Fruit fly (Drosophila melanogaster) whole organism, embryonic: ENCODE results near the gene CG42554.

ENCODE experiments used
- Atf3 ChIP-seq: fragments of 200-800 bp; sonication (Bioruptor generic); optimal IDR thresholded peaks from 3 replicates; lab custom pipeline; 2016; ENCODE audit warnings: missing biosample characterization, missing genetic modification characterization
- Bdp1 ChIP-seq: fragments of 200-800 bp; sonication (Bioruptor generic); optimal IDR thresholded peaks from 3 replicates; lab custom pipeline; 2016; ENCODE audit warnings: missing biosample characterization, missing genetic modification characterization
- BtbVII ChIP-seq: fragments of 200-800 bp; sonication (Bioruptor generic); optimal IDR thresholded peaks from 3 replicates; lab custom pipeline; 2017; ENCODE audit warnings: missing biosample characterization, mild to moderate bottlenecking, missing genetic modification characterization
- Bteb2 ChIP-seq: fragments of 200-800 bp; sonication (Bioruptor generic); optimal IDR thresholded peaks from 2 replicates; lab custom pipeline; 2016; ENCODE audit warnings: missing biosample characterization, missing genetic modification characterization
- CG10654 ChIP-seq: fragments of 200-800 bp; sonication (Bioruptor generic); optimal IDR thresholded peaks from 2 replicates; lab custom pipeline; 2016; ENCODE audit warnings: missing biosample characterization, missing genetic modification characterization
- CG10959 ChIP-seq: fragments of 200-800 bp; sonication (Bioruptor generic); IDR thresholded peaks from 2 replicates; pipeline ENCODE4 v1.3.6; 2022; ENCODE audit warnings: missing biosample characterization, missing genetic modification characterization
- CG11093 ChIP-seq: fragments of 200-800 bp; sonication (Bioruptor generic); IDR thresholded peaks from 3 replicates; pipeline ENCODE4 v1.3.6; 2022; ENCODE audit warnings: missing biosample characterization, missing genetic modification characterization
- CG14965 ChIP-seq: fragments of 200-800 bp; sonication (Bioruptor generic); optimal IDR thresholded peaks from 2 replicates; lab custom pipeline; 2016; ENCODE audit warnings: missing biosample characterization, missing genetic modification characterization, borderline replicate concordance
- CG1529 ChIP-seq: fragments of 200-800 bp; sonication (Bioruptor generic); optimal IDR thresholded peaks from 3 replicates; lab custom pipeline; 2018; ENCODE audit warnings: missing biosample characterization, missing genetic modification characterization
- CG16813 ChIP-seq: fragments of 200-800 bp; sonication (Bioruptor generic); IDR thresholded peaks from 3 replicates; pipeline ENCODE4 v1.3.6; 2022; ENCODE audit warnings: missing biosample characterization, missing genetic modification characterization; ENCODE audit not compliant: partially characterized antibody
- CG17359 ChIP-seq: fragments of 200-800 bp; sonication (Bioruptor generic); optimal IDR thresholded peaks from 3 replicates; lab custom pipeline; 2018; ENCODE audit warnings: missing biosample characterization, mild to moderate bottlenecking, missing genetic modification characterization, moderate library complexity
- CG3163 ChIP-seq: fragments of 200-800 bp; sonication (Bioruptor generic); optimal IDR thresholded peaks from 3 replicates; lab custom pipeline; 2016; ENCODE audit warnings: missing biosample characterization, missing genetic modification characterization
- CG3847 ChIP-seq: fragments of 200-800 bp; sonication (Bioruptor generic); IDR thresholded peaks from 2 replicates; pipeline ENCODE4 v1.3.6; 2022; ENCODE audit warnings: missing biosample characterization, missing genetic modification characterization
- CG4404 ChIP-seq: fragments of 200-800 bp; sonication (Bioruptor generic); IDR thresholded peaks from 2 replicates; pipeline ENCODE4 v1.3.6; 2022; ENCODE audit warnings: missing biosample characterization, missing genetic modification characterization
- CG4707 ChIP-seq: fragments of 200-800 bp; sonication (Bioruptor generic); optimal IDR thresholded peaks from 2 replicates; lab custom pipeline; 2018; ENCODE audit warnings: missing biosample characterization, mild to moderate bottlenecking, missing genetic modification characterization, moderate library complexity
- CG6813 ChIP-seq: fragments of 200-800 bp; sonication (Bioruptor generic); optimal IDR thresholded peaks from 2 replicates; lab custom pipeline; 2017; ENCODE audit warnings: missing biosample characterization, missing genetic modification characterization, mild to moderate bottlenecking, moderate library complexity, missing genetic modification reagents
- CG7839 ChIP-seq: fragments of 200-800 bp; sonication (Bioruptor generic); optimal IDR thresholded peaks from 3 replicates; lab custom pipeline; 2018; ENCODE audit warnings: missing biosample characterization, mild to moderate bottlenecking, missing genetic modification characterization, moderate library complexity
- CG8765 ChIP-seq: fragments of 200-800 bp; sonication (Bioruptor generic); IDR thresholded peaks from 2 replicates; pipeline ENCODE4 v1.3.6; 2022; ENCODE audit warnings: missing biosample characterization, missing genetic modification characterization
- CG9797 ChIP-seq: fragments of 200-800 bp; sonication (Bioruptor generic); optimal IDR thresholded peaks from 3 replicates; lab custom pipeline; 2018; ENCODE audit warnings: missing biosample characterization, mild to moderate bottlenecking, missing genetic modification characterization
- CHES-1-like ChIP-seq: fragments of 200-800 bp; sonication (Bioruptor generic); optimal IDR thresholded peaks from 2 replicates; lab custom pipeline; 2016; ENCODE audit warnings: missing biosample characterization, missing genetic modification characterization
- Dll ChIP-seq: fragments of 200-800 bp; sonication (Bioruptor generic); IDR thresholded peaks from 4 replicates; pipeline ENCODE4 v1.3.6; 2022; ENCODE audit warnings: missing biosample characterization, missing genetic modification characterization; ENCODE audit not compliant: partially characterized antibody
- NfI ChIP-seq: fragments of 200-800 bp; sonication (Bioruptor generic); optimal IDR thresholded peaks from 3 replicates; lab custom pipeline; 2018; ENCODE audit warnings: missing biosample characterization, mild to moderate bottlenecking, missing genetic modification characterization, moderate library complexity
- Ravus ChIP-seq: fragments of 200-800 bp; sonication (Bioruptor generic); IDR thresholded peaks from 2 replicates; pipeline ENCODE4 v1.3.6; 2022; ENCODE audit warnings: missing biosample characterization, missing genetic modification characterization
- Side ChIP-seq: fragments of 200-800 bp; sonication (Bioruptor generic); optimal IDR thresholded peaks from 2 replicates; lab custom pipeline; 2016; ENCODE audit warnings: missing biosample characterization, missing genetic modification characterization
- YL-1 ChIP-seq: fragments of 200-800 bp; sonication (Bioruptor generic); optimal IDR thresholded peaks from 3 replicates; lab custom pipeline; 2017; ENCODE audit warnings: missing biosample characterization, mild to moderate bottlenecking, missing genetic modification characterization
- btn ChIP-seq: fragments of 200-800 bp; sonication (Bioruptor generic); optimal IDR thresholded peaks from 2 replicates; lab custom pipeline; 2016; ENCODE audit warnings: missing biosample characterization, missing genetic modification characterization
- croc ChIP-seq: fragments of 200-800 bp; sonication (Bioruptor generic); conservative IDR thresholded peaks from 3 replicates; pipeline ENCODE4 v1.3.6; 2022; ENCODE audit warnings: missing biosample characterization, missing genetic modification characterization
- cwo ChIP-seq: fragments of 200-800 bp; sonication (Bioruptor generic); optimal IDR thresholded peaks from 3 replicates; lab custom pipeline; 2017; ENCODE audit warnings: missing biosample characterization, missing genetic modification characterization, mild to moderate bottlenecking, moderate library complexity, missing genetic modification reagents
- dpn ChIP-seq, 2 experiments: fragments of 200-800 bp; sonication (Bioruptor generic); optimal IDR thresholded peaks; 3 replicates each; lab custom pipeline; 2016; ENCODE audit warnings: missing biosample characterization in 2 of 2, missing genetic modification characterization in 2 of 2
- gcm ChIP-seq: fragments of 200-800 bp; sonication (Bioruptor generic); optimal IDR thresholded peaks from 2 replicates; lab custom pipeline; 2019; ENCODE audit warnings: missing biosample characterization, mild to moderate bottlenecking, missing genetic modification characterization, moderate library complexity
- grau ChIP-seq: fragments of 200-800 bp; optimal IDR thresholded peaks from 3 replicates; lab custom pipeline; 2019; ENCODE audit warnings: missing biosample characterization, mild to moderate bottlenecking, missing genetic modification characterization, moderate library complexity
- gsb-n ChIP-seq: fragments of 200-800 bp; sonication (Bioruptor generic); optimal IDR thresholded peaks from 3 replicates; lab custom pipeline; 2018; ENCODE audit warnings: missing biosample characterization, mild to moderate bottlenecking, missing genetic modification characterization
- h ChIP-seq: fragments of >200 bp; optimal IDR thresholded peaks from 2 replicates; lab custom pipeline; 2017
- hth ChIP-seq: fragments of >200 bp; optimal IDR thresholded peaks from 2 replicates; lab custom pipeline; 2017; ENCODE audit warnings: inconsistent platforms
- jumu ChIP-seq: fragments of 200-800 bp; sonication (Bioruptor generic); optimal IDR thresholded peaks from 3 replicates; lab custom pipeline; 2016; ENCODE audit warnings: missing biosample characterization, missing genetic modification characterization
- lbe ChIP-seq: fragments of 200-800 bp; sonication (Bioruptor generic); optimal IDR thresholded peaks from 2 replicates; lab custom pipeline; 2016; ENCODE audit warnings: missing biosample characterization, mild to moderate bottlenecking, missing genetic modification characterization
- nau ChIP-seq: fragments of 200-800 bp; sonication (Bioruptor generic); optimal IDR thresholded peaks from 3 replicates; lab custom pipeline; 2017; ENCODE audit warnings: missing biosample characterization, mild to moderate bottlenecking, missing genetic modification characterization, missing genetic modification reagents
- otp ChIP-seq: fragments of 200-800 bp; sonication (Bioruptor generic); IDR thresholded peaks from 3 replicates; pipeline ENCODE4, ENCODE4 v1.3.6; 2022; ENCODE audit warnings: missing biosample characterization, missing genetic modification characterization
- ranshi ChIP-seq: fragments of 200-800 bp; sonication (Bioruptor generic); IDR thresholded peaks from 2 replicates; pipeline ENCODE4 v1.3.6; 2022; ENCODE audit warnings: missing biosample characterization, missing genetic modification characterization
- repo ChIP-seq: fragments of 200-800 bp; sonication (Bioruptor generic); optimal IDR thresholded peaks from 2 replicates; lab custom pipeline; 2016; ENCODE audit warnings: missing biosample characterization, missing genetic modification characterization
- schlank ChIP-seq: fragments of 200-800 bp; sonication (Bioruptor generic); optimal IDR thresholded peaks from 2 replicates; lab custom pipeline; 2018; ENCODE audit warnings: missing biosample characterization, mild to moderate bottlenecking, missing genetic modification characterization
- sens-2 ChIP-seq: fragments of 200-800 bp; sonication (Bioruptor generic); IDR thresholded peaks from 2 replicates; pipeline ENCODE4 v1.3.6; 2022; ENCODE audit warnings: missing biosample characterization, missing genetic modification characterization
- tgo ChIP-seq: fragments of 200-800 bp; sonication (Bioruptor generic); IDR thresholded peaks from 3 replicates; pipeline ENCODE4 v1.3.6; 2022; ENCODE audit warnings: missing biosample characterization, missing genetic modification characterization
- tup ChIP-seq: fragments of 200-800 bp; sonication (Bioruptor generic); optimal IDR thresholded peaks from 2 replicates; lab custom pipeline; 2016; ENCODE audit warnings: missing biosample characterization, mild to moderate bottlenecking, missing genetic modification characterization, moderate library complexity
- unc-4 ChIP-seq: fragments of 200-800 bp; sonication (Bioruptor generic); IDR thresholded peaks from 2 replicates; pipeline ENCODE4 v1.3.6; 2022; ENCODE audit warnings: missing biosample characterization, missing genetic modification characterization; ENCODE audit not compliant: partially characterized antibody
- vvl ChIP-seq: fragments of 200-800 bp; sonication (Bioruptor generic); IDR thresholded peaks from 2 replicates; pipeline ENCODE4 v1.3.6; 2022; ENCODE audit warnings: missing biosample characterization, missing genetic modification characterization
- wek ChIP-seq: fragments of 200-800 bp; sonication (Bioruptor generic); optimal IDR thresholded peaks from 3 replicates; lab custom pipeline; 2018; ENCODE audit warnings: missing biosample characterization, mild to moderate bottlenecking, missing genetic modification characterization, moderate library complexity
- wor ChIP-seq: fragments of 200-800 bp; sonication (Bioruptor generic); IDR thresholded peaks from 2 replicates; pipeline ENCODE4 v1.3.6; 2022; ENCODE audit warnings: missing biosample characterization, missing genetic modification characterization
- zf30C ChIP-seq: fragments of 200-800 bp; sonication (Bioruptor generic); optimal IDR thresholded peaks from 3 replicates; lab custom pipeline; 2018; ENCODE audit warnings: missing biosample characterization, mild to moderate bottlenecking, missing genetic modification characterization

CG42554 gene

dm6 chr3L:857063-858015, 21.9 kb downstream of the CG42554 start, which contains the start of gene dpr20 (continued):
- TF ChIP-seq CG6813 (GFP tag; lab: Kevin White, UChicago) (peak; percentile 46), wek (peak; percentile 40), gcm (GFP tag; lab: Kevin White, UChicago) (peak; percentile 22), CG9797 (no peak), NfI (peak; percentile 85), CG4404 (GFP tag; lab: Robert Waterston, UW) (peak; percentile 57; the same call in 1 of the 2 replicates), CG11093 (GFP tag; lab: Robert Waterston, UW) (peak; percentile 85), wor (GFP tag; lab: Robert Waterston, UW) (peak; percentile 50), Side (GFP tag; lab: Kevin White, UChicago) (peak; percentile 76), Atf3 (peak; percentile 49), CG4707 (GFP tag; lab: Kevin White, UChicago) (peak; percentile 6), Ravus (no peak; the same call in 1 of the 2 replicates), unc-4 (GFP tag; lab: Robert Waterston, UW) (no peak), ranshi (GFP tag; lab: Robert Waterston, UW) (peak; percentile 88), CG8765 (GFP tag; lab: Robert Waterston, UW) (peak; percentile 80), CG10959 (GFP tag; lab: Robert Waterston, UW) (peak; percentile 36), Dll (GFP tag; lab: Robert Waterston, UW) (no peak), h (lab: Kevin White, UChicago) (no peak), CG17359 (tag; lab: Kevin White, UChicago) (peak; percentile 72), CG1529 (no peak), hth (lab: Kevin White, UChicago) (no peak), cwo (GFP tag; lab: Kevin White, UChicago) (peak; percentile 53), YL-1 (GFP tag; lab: Kevin White, UChicago) (no peak), jumu (GFP tag; lab: Kevin White, UChicago) (peak; percentile 64), sens-2 (GFP tag; lab: Robert Waterston, UW) (peak; percentile 79), CG7839 (tag; lab: Kevin White, UChicago) (peak; percentile 83), zf30C (GFP tag; lab: Kevin White, UChicago) (no peak), CG3847 (GFP tag; lab: Robert Waterston, UW) (peak; percentile 79), repo (GFP tag; lab: Kevin White, UChicago) (peak; percentile 34), lbe (GFP tag; lab: Kevin White, UChicago) (no peak), otp (GFP tag; lab: Robert Waterston, UW) (peak; percentile 89), dpn (GFP tag; optimal IDR thresholded peaks at IDR 0.05; lab: Kevin White, UChicago) (peak; percentile 79 to 82), Bdp1 (GFP tag; lab: Kevin White, UChicago) (peak; percentile 45), CG16813 (GFP tag; lab: Robert Waterston, UW) (no peak), BtbVII (GFP tag; lab: Kevin White, UChicago) (peak; percentile 74), CG10654 (GFP tag; lab: Kevin White, UChicago) (peak; percentile 58), vvl (peak; percentile 95), nau (GFP tag; lab: Kevin White, UChicago) (no peak), gsb-n (tag; lab: Kevin White, UChicago) (peak; percentile 15), btn (GFP tag; lab: Kevin White, UChicago) (peak; percentile 13), CG3163 (GFP tag; lab: Kevin White, UChicago) (no peak), schlank (tag; lab: Kevin White, UChicago) (peak; percentile 76), tup (peak; percentile 12), grau (peak; percentile 94), CHES-1-like (GFP tag; lab: Kevin White, UChicago) (peak; percentile 65), tgo (GFP tag; lab: Robert Waterston, UW) (peak; percentile 87), Bteb2 (GFP tag; lab: Kevin White, UChicago) (peak; percentile 56), CG14965 (GFP tag; lab: Kevin White, UChicago) (peak; percentile 2), croc (GFP tag; lab: Robert Waterston, UW) (peak; percentile 48; the same call in 2 of the 3 replicates)
